Worm (Caenorhabditis elegans) whole organism, L4 larva: ENCODE data around the gene aqp-2.

Source experiments
- F44E2.7 ChIP-seq: fragments of 200-800 bp; sonication (Bioruptor generic); IDR thresholded peaks from 2 replicates; pipeline ENCODE4 v2.1.2; 2022; ENCODE audit warnings: missing genetic modification characterization, missing compliant biosample characterization
- T26A8.4 ChIP-seq: fragments of 200-800 bp; sonication (Bioruptor generic); IDR thresholded peaks from 2 replicates; pipeline ENCODE4 v1.3.6; 2022; ENCODE audit warnings: missing genetic modification characterization, missing compliant biosample characterization
- Y105C5A.15 ChIP-seq: fragments of 200-800 bp; sonication (Bioruptor generic); IDR thresholded peaks from 2 replicates; pipeline ENCODE4 v1.3.6; 2022; ENCODE audit warnings: missing genetic modification characterization, missing compliant biosample characterization
- Y48G9A.11 ChIP-seq: fragments of 200-800 bp; sonication (Bioruptor generic); IDR thresholded peaks from 2 replicates; pipeline ENCODE4 v1.3.6; 2022; ENCODE audit warnings: missing genetic modification reagents, missing genetic modification characterization, missing compliant biosample characterization
- Y75B8A.6 ChIP-seq: fragments of 200-800 bp; sonication (Bioruptor generic); IDR thresholded peaks from 2 replicates; pipeline ENCODE4 v1.3.6; 2022; ENCODE audit warnings: missing genetic modification reagents, missing genetic modification characterization, missing compliant biosample characterization
- ZK337.2 ChIP-seq: fragments of 200-800 bp; sonication (Bioruptor generic); IDR thresholded peaks from 2 replicates; pipeline ENCODE4 v1.3.6; 2022; ENCODE audit warnings: missing genetic modification reagents, missing genetic modification characterization, missing compliant biosample characterization
- aha-1 ChIP-seq: fragments of 150-350 bp; peaks from one replicate; lab custom pipeline; 2014; ENCODE audit warnings: missing biosample characterization, missing genetic modification characterization
- ceh-20 ChIP-seq: fragments of 200-800 bp; sonication (Bioruptor generic); IDR thresholded peaks from 2 replicates; pipeline ENCODE4 v1.3.6; 2022; ENCODE audit warnings: missing genetic modification reagents, missing genetic modification characterization, missing compliant biosample characterization
- ceh-32 ChIP-seq: sonication (generic microtip); optimal IDR thresholded peaks from 2 replicates; lab custom pipeline; 2016; ENCODE audit warnings: mild to moderate bottlenecking, missing genetic modification characterization, missing compliant biosample characterization; ENCODE audit not compliant: poor library complexity
- ceh-44 ChIP-seq: fragments of 200-800 bp; sonication (Bioruptor generic); IDR thresholded peaks from 2 replicates; pipeline ENCODE4 v1.3.6; 2022; ENCODE audit warnings: missing genetic modification reagents, missing genetic modification characterization, missing compliant biosample characterization
- cey-2 ChIP-seq: sonication (generic microtip); optimal IDR thresholded peaks from 3 replicates; lab custom pipeline; 2017; ENCODE audit warnings: missing genetic modification characterization, mild to moderate bottlenecking, missing compliant biosample characterization, antibody characterized with exemption, borderline replicate concordance; ENCODE audit not compliant: insufficient read depth
- ctbp-1 ChIP-seq: fragments of 200-800 bp; sonication (Bioruptor generic); IDR thresholded peaks from 2 replicates; pipeline ENCODE4 v1.3.6; 2022; ENCODE audit warnings: missing genetic modification reagents, missing genetic modification characterization, missing compliant biosample characterization
- daf-12 ChIP-seq: fragments of 150-350 bp; optimal IDR thresholded peaks from 2 replicates; lab custom pipeline; 2014; ENCODE audit warnings: missing biosample characterization, missing genetic modification reagents, missing genetic modification characterization
- daf-16 ChIP-seq, 3 experiments: sonication (generic microtip); optimal IDR thresholded peaks; 2 replicates each; lab custom pipeline; 2016 to 2017; ENCODE audit warnings: missing genetic modification characterization in 3 of 3, missing genetic modification reagents in 3 of 3, mild to moderate bottlenecking in 2 of 3, missing compliant biosample characterization in 2 of 3, missing biosample characterization in 1 of 3, moderate library complexity in 1 of 3
- dmd-9 ChIP-seq: fragments of 200-800 bp; sonication (Bioruptor generic); IDR thresholded peaks from 2 replicates; pipeline ENCODE4 v1.3.6; 2022; ENCODE audit warnings: missing genetic modification reagents, missing genetic modification characterization, missing compliant biosample characterization
- egl-27 ChIP-seq: sonication (generic microtip); optimal IDR thresholded peaks from 3 replicates; lab custom pipeline; 2017; ENCODE audit warnings: missing biosample characterization, missing genetic modification reagents, missing genetic modification characterization
- hlh-11 ChIP-seq: fragments of 200-800 bp; sonication (Bioruptor generic); optimal IDR thresholded peaks from 2 replicates; lab custom pipeline; 2018; ENCODE audit warnings: mild to moderate bottlenecking, missing genetic modification characterization, missing compliant biosample characterization
- lsy-2 ChIP-seq, 2 experiments: fragments of 150-350 bp in 1 of 2; sonication (generic microtip) in 1 of 2; optimal IDR thresholded peaks; 2 replicates each; lab custom pipeline; 2014 to 2017; ENCODE audit warnings: missing biosample characterization in 2 of 2, missing genetic modification characterization in 2 of 2
- mdl-1 ChIP-seq, 2 experiments: fragments of 150-350 bp in 1 of 2; sonication (generic microtip) in 1 of 2; optimal IDR thresholded peaks; 2 replicates each; lab custom pipeline; 2014 to 2017; ENCODE audit warnings: missing biosample characterization in 2 of 2, missing genetic modification characterization in 2 of 2
- mdt-29 ChIP-seq: fragments of 200-800 bp; sonication (Bioruptor generic); IDR thresholded peaks from 2 replicates; pipeline ENCODE4 v1.3.6; 2022; ENCODE audit warnings: missing genetic modification reagents, missing genetic modification characterization, missing compliant biosample characterization
- mep-1 ChIP-seq: fragments of 150-350 bp; sonication (generic microtip); optimal IDR thresholded peaks from 3 replicates; lab custom pipeline; 2014; ENCODE audit warnings: missing biosample characterization, missing genetic modification characterization
- nhr-11 ChIP-seq: fragments of 150-350 bp; optimal IDR thresholded peaks from 2 replicates; lab custom pipeline; 2014; ENCODE audit warnings: missing biosample characterization, missing genetic modification characterization
- nhr-237 ChIP-seq: sonication (generic microtip); optimal IDR thresholded peaks from 2 replicates; lab custom pipeline; 2017; ENCODE audit warnings: missing biosample characterization, missing genetic modification characterization
- nhr-42 ChIP-seq: fragments of 200-800 bp; sonication (Bioruptor generic); IDR thresholded peaks from 2 replicates; pipeline ENCODE4 v1.3.6; 2022; ENCODE audit warnings: missing genetic modification characterization, missing compliant biosample characterization
- nhr-48 ChIP-seq: sonication (generic microtip); optimal IDR thresholded peaks from 2 replicates; lab custom pipeline; 2016; ENCODE audit warnings: mild to moderate bottlenecking, missing genetic modification characterization, missing compliant biosample characterization
- set-16 ChIP-seq: fragments of 200-800 bp; sonication (Bioruptor generic); IDR thresholded peaks from 2 replicates; pipeline ENCODE4 v1.3.6; 2022; ENCODE audit warnings: missing genetic modification reagents, missing genetic modification characterization, missing compliant biosample characterization
- skn-1 ChIP-seq: fragments of 150-350 bp; optimal IDR thresholded peaks from 2 replicates; lab custom pipeline; 2014; ENCODE audit warnings: missing biosample characterization, missing genetic modification characterization
- snpc-1.2 ChIP-seq: fragments of 200-800 bp; sonication (Bioruptor generic); IDR thresholded peaks from 2 replicates; pipeline ENCODE4 v1.3.6; 2022; ENCODE audit warnings: missing genetic modification reagents, missing genetic modification characterization, missing compliant biosample characterization
- snpc-4 ChIP-seq: fragments of 150-350 bp; optimal IDR thresholded peaks from 2 replicates; lab custom pipeline; 2014; ENCODE audit warnings: missing biosample characterization, missing genetic modification characterization
- unc-39 ChIP-seq: sonication (generic microtip); optimal IDR thresholded peaks from 2 replicates; lab custom pipeline; 2017; ENCODE audit warnings: missing biosample characterization, missing genetic modification characterization
- unc-62 ChIP-seq, 3 experiments: fragments of 150-350 bp in 1 of 3; sonication (generic microtip); optimal IDR thresholded peaks in 2 of 3; peaks in 1 of 3; 1 replicate in 1 of 3; 2 replicates in 2 of 3; lab custom pipeline; 2014 to 2017; ENCODE audit warnings: missing biosample characterization in 3 of 3, missing genetic modification characterization in 3 of 3, missing genetic modification reagents in 3 of 3, missing genotype in 1 of 3
- vab-7 ChIP-seq: fragments of 200-800 bp; sonication (Bioruptor generic); IDR thresholded peaks from 2 replicates; pipeline ENCODE4 v1.3.6; 2022; ENCODE audit warnings: missing genetic modification reagents, missing genetic modification characterization, missing compliant biosample characterization
- zip-11 ChIP-seq: fragments of 200-800 bp; sonication (Bioruptor generic); IDR thresholded peaks from 2 replicates; pipeline ENCODE4 v1.3.6; 2022; ENCODE audit warnings: missing genetic modification characterization, missing compliant biosample characterization

The aqp-2 gene

ce11 chrII:9261931-9262562, at the start of gene aqp-2:
Gene aqp-2, minus strand, starts transcription at chrII:9261981.
- peak in 1 of 2 experiments; percentile 39 for TF ChIP-seq mdl-1 (tag; optimal IDR thresholded peaks at IDR 0.05; lab: Kevin White, UChicago)
- peak in 1 of 2 experiments; percentile 56 for TF ChIP-seq unc-62 (GFP tag; optimal IDR thresholded peaks at IDR 0.05 in 1 of 2; lab: Kevin White, UChicago)
- no peak for TF ChIP-seq unc-62 (tag; optimal IDR thresholded peaks at IDR 0.05; lab: Kevin White, UChicago)
- peak in 1 of 2 experiments; percentile 97 for TF ChIP-seq daf-16 (GFP tag; optimal IDR thresholded peaks at IDR 0.05; lab: Kevin White, UChicago)
- TF ChIP-seq daf-16 (tag; optimal IDR thresholded peaks at IDR 0.05; lab: Kevin White, UChicago), result no peak
- no peak for TF ChIP-seq Y105C5A.15 (GFP tag; lab: Robert Waterston, UW)
- TF ChIP-seq set-16 (GFP tag; lab: Robert Waterston, UW), result peak; percentile 31; the same call in 1 of the 2 replicates
- TF ChIP-seq nhr-48 (tag; lab: Kevin White, UChicago), result no peak
- TF ChIP-seq hlh-11 (tag; lab: Kevin White, UChicago), result peak; percentile 50
- peak; percentile 28 for TF ChIP-seq nhr-11 (tag; lab: Kevin White, UChicago)
- TF ChIP-seq, all 104 proteins: peak for 6

DNA sequence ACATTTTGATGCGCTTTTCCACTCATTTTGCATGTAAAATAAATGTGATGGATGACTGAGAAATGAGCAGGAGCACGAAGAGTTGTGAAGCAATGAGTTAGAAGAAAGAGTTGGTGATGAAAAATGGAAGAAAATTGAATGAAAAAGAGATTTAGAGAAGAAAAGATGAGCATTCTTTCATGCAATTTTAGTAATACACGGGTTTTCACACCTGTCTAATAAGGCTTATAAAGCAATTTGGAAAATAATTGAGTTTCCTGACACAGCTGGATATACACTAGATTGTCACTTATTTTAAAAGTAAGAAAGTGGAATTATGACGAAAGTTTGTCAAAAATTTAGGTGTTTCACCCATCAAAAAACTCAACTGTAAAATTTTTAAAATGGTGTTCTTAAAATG, 49.0 kb upstream of the aqp-2 start:
- TF ChIP-seq nhr-237 (tag; lab: Kevin White, UChicago) (no peak), mep-1 (tag; lab: Kevin White, UChicago) (no peak)

DNA sequence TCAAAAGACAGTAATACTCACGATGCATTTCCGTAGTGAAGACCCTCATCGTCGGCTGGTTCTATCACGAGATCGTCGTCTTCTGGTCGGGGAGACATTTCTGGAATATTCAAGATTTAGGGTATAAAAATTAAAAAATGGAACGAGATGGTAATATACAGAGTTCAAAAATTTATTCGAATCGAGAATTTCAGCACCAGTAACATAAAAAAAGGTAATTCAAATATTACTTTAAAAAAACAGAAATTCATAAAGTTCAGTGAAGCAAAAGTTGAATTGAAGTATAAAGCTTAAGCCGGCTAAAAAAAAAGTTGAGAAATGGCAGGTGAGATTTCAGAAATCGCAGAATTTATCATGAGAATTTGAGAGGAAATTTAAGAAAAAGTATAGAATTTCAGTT, 48.4 kb upstream of the aqp-2 start, which contains the start of gene cam-1:
Gene cam-1 (minus strand): TSS at position 101 of the 400 bp plus-strand sequence.
- TF ChIP-seq dmd-9 (GFP tag; lab: Robert Waterston, UW) (no peak), aha-1 (tag; lab: Kevin White, UChicago) (peak; percentile 71)

- TF ChIP-seq T26A8.4 (GFP tag; lab: Robert Waterston, UW) (no peak), unc-62 (GFP tag; optimal IDR thresholded peaks at IDR 0.05 in 1 of 2; lab: Kevin White, UChicago) (peak in 1 of 2 experiments; percentile 79), unc-62 (tag; optimal IDR thresholded peaks at IDR 0.05; lab: Kevin White, UChicago) (no peak)
Observed at ce11 chrII:9308614-9309046, 46.8 kb upstream of the aqp-2 start.

- TF ChIP-seq unc-62 (GFP tag; optimal IDR thresholded peaks at IDR 0.05 in 1 of 2; lab: Kevin White, UChicago) (peak in 1 of 2 experiments; percentile 93), unc-62 (tag; optimal IDR thresholded peaks at IDR 0.05; lab: Kevin White, UChicago) (no peak), snpc-4 (tag; lab: Kevin White, UChicago) (no peak), ZK337.2 (no peak), ctbp-1 (no peak), lsy-2 (tag; optimal IDR thresholded peaks at IDR 0.05; lab: Kevin White, UChicago) (peak in 1 of 2 experiments; percentile 19), aha-1 (tag; lab: Kevin White, UChicago) (peak; percentile 67), hlh-11 (tag; lab: Kevin White, UChicago) (peak; percentile 14), daf-16 (GFP tag; optimal IDR thresholded peaks at IDR 0.05; lab: Kevin White, UChicago) (peak in 1 of 2 experiments; percentile 49), daf-16 (tag; optimal IDR thresholded peaks at IDR 0.05; lab: Kevin White, UChicago) (no peak), Y75B8A.6 (GFP tag; lab: Robert Waterston, UW) (no peak), egl-27 (no peak), nhr-11 (tag; lab: Kevin White, UChicago) (peak; percentile 54), zip-11 (no peak), cey-2 (tag; lab: Kevin White, UChicago) (no peak), ceh-32 (no peak), ceh-20 (GFP tag; lab: Robert Waterston, UW) (peak; percentile 61; the same call in 1 of the 2 replicates)
Observed at ce11 chrII:9306835-9307234, 45.1 kb upstream of the aqp-2 start.

- TF ChIP-seq Y48G9A.11 (GFP tag; lab: Robert Waterston, UW), result no peak
- no peak for TF ChIP-seq ceh-44 (GFP tag; lab: Robert Waterston, UW)
- no peak for TF ChIP-seq mdt-29 (GFP tag; lab: Robert Waterston, UW)
- no peak for TF ChIP-seq T26A8.4 (GFP tag; lab: Robert Waterston, UW)
- TF ChIP-seq snpc-1.2 (GFP tag; lab: Robert Waterston, UW), result no peak
- TF ChIP-seq daf-12 (tag; lab: Kevin White, UChicago), result no peak
- TF ChIP-seq ctbp-1, result 0 out of 2 replicates have a peak, but pooled peaks have one; percentile 17
- no peak for TF ChIP-seq skn-1 (tag; lab: Kevin White, UChicago)
- no peak for TF ChIP-seq unc-39
- TF ChIP-seq F44E2.7 (GFP tag; lab: Robert Waterston, UW), result no peak
- peak in 1 of 2 experiments; percentile 67 for TF ChIP-seq unc-62 (GFP tag; optimal IDR thresholded peaks at IDR 0.05 in 1 of 2; lab: Kevin White, UChicago)
- no peak for TF ChIP-seq unc-62 (tag; optimal IDR thresholded peaks at IDR 0.05; lab: Kevin White, UChicago)
- no peak for TF ChIP-seq vab-7
- TF ChIP-seq nhr-42 (GFP tag; lab: Robert Waterston, UW), result no peak
- TF ChIP-seq snpc-4 (tag; lab: Kevin White, UChicago), result no peak
- peak; percentile 23 for TF ChIP-seq aha-1 (tag; lab: Kevin White, UChicago)
Observed at ce11 chrII:9305575-9305974, 43.8 kb upstream of the aqp-2 start.
